Fruit fly (Drosophila melanogaster) whole organism, embryonic: Measurements from ENCODE around the gene Jhbp1.

ENCODE experiments used
- B-H1 ChIP-seq: fragments of 200-800 bp; sonication (Bioruptor generic); IDR thresholded peaks from 3 replicates; pipeline ENCODE4 v1.3.6; 2022; ENCODE audit warnings: missing biosample characterization, missing genetic modification characterization
- CG11247 ChIP-seq: fragments of 200-800 bp; sonication (Bioruptor generic); IDR thresholded peaks from 2 replicates; pipeline ENCODE4 v1.3.6; 2022; ENCODE audit warnings: missing biosample characterization, missing genetic modification characterization
- CG11504 ChIP-seq: fragments of 200-800 bp; sonication (Bioruptor generic); optimal IDR thresholded peaks from 3 replicates; lab custom pipeline; 2019; ENCODE audit warnings: missing biosample characterization, mild to moderate bottlenecking, missing genetic modification characterization, moderate library complexity
- CG11696 ChIP-seq: fragments of 200-800 bp; sonication (Bioruptor generic); IDR thresholded peaks from 2 replicates; pipeline ENCODE4 v1.3.6; 2022; ENCODE audit warnings: missing biosample characterization, missing genetic modification characterization
- CG12659 ChIP-seq: fragments of 200-800 bp; sonication (Bioruptor generic); optimal IDR thresholded peaks from 3 replicates; lab custom pipeline; 2017; ENCODE audit warnings: mild to moderate bottlenecking, missing biosample characterization, missing genetic modification reagents, missing genetic modification characterization
- CG12744 ChIP-seq: fragments of 200-800 bp; sonication (Bioruptor generic); optimal IDR thresholded peaks from 2 replicates; lab custom pipeline; 2016; ENCODE audit warnings: missing biosample characterization, missing genetic modification characterization
- CG13424 ChIP-seq: fragments of 200-800 bp; sonication (Bioruptor generic); optimal IDR thresholded peaks from 2 replicates; lab custom pipeline; 2019; ENCODE audit warnings: missing biosample characterization, mild to moderate bottlenecking, missing genetic modification characterization, moderate library complexity
- CG1602 ChIP-seq: fragments of 200-800 bp; sonication (Bioruptor generic); optimal IDR thresholded peaks from 3 replicates; lab custom pipeline; 2016; ENCODE audit warnings: missing biosample characterization, missing genetic modification characterization
- CG1792 ChIP-seq: fragments of 200-800 bp; sonication (Bioruptor generic); optimal IDR thresholded peaks from 2 replicates; lab custom pipeline; 2016; ENCODE audit warnings: missing biosample characterization, missing genetic modification characterization
- CG18262 ChIP-seq: fragments of 200-800 bp; optimal IDR thresholded peaks from 3 replicates; lab custom pipeline; 2019; ENCODE audit warnings: missing biosample characterization, mild to moderate bottlenecking, missing genetic modification characterization, moderate library complexity
- CG18619 ChIP-seq: fragments of 200-800 bp; sonication (Bioruptor generic); optimal IDR thresholded peaks from 3 replicates; lab custom pipeline; 2017; ENCODE audit warnings: missing biosample characterization, mild to moderate bottlenecking, missing genetic modification characterization
- CG2199 ChIP-seq: fragments of 200-800 bp; sonication (Bioruptor generic); IDR thresholded peaks from 3 replicates; pipeline ENCODE4 v1.3.6; 2022; ENCODE audit warnings: missing biosample characterization, missing genetic modification characterization
- CG2712 ChIP-seq: fragments of 200-800 bp; optimal IDR thresholded peaks from 3 replicates; lab custom pipeline; 2019; ENCODE audit warnings: missing biosample characterization, mild to moderate bottlenecking, missing genetic modification characterization, moderate library complexity
- CG5180 ChIP-seq: fragments of 200-800 bp; sonication (Bioruptor generic); optimal IDR thresholded peaks from 3 replicates; lab custom pipeline; 2017; ENCODE audit warnings: missing biosample characterization, missing genetic modification characterization, mild to moderate bottlenecking, moderate library complexity, missing genetic modification reagents
- CG6272 ChIP-seq: fragments of 200-800 bp; sonication (Bioruptor generic); IDR thresholded peaks from 2 replicates; pipeline ENCODE4 v1.3.6; 2022; ENCODE audit warnings: missing biosample characterization, missing genetic modification characterization
- CG7963 ChIP-seq: fragments of 200-800 bp; sonication (Bioruptor generic); IDR thresholded peaks from 3 replicates; pipeline ENCODE4 v1.3.6; 2022; ENCODE audit warnings: missing biosample characterization, missing genetic modification characterization; ENCODE audit not compliant: partially characterized antibody
- CG9215 ChIP-seq: fragments of 200-800 bp; sonication (Bioruptor generic); IDR thresholded peaks from 2 replicates; pipeline ENCODE4 v1.3.6; 2022; ENCODE audit warnings: missing biosample characterization, missing genetic modification characterization
- CTCF ChIP-seq: fragments of 200-800 bp; sonication (Bioruptor generic); optimal IDR thresholded peaks from 2 replicates; lab custom pipeline; 2017; ENCODE audit warnings: missing biosample characterization, mild to moderate bottlenecking, missing genetic modification characterization, moderate library complexity
- CrebB ChIP-seq: fragments of 200-800 bp; sonication (Bioruptor generic); optimal IDR thresholded peaks from 3 replicates; lab custom pipeline; 2018; ENCODE audit warnings: missing biosample characterization, mild to moderate bottlenecking, missing genetic modification characterization
- D19B ChIP-seq: fragments of 200-800 bp; sonication (Bioruptor generic); optimal IDR thresholded peaks from 2 replicates; lab custom pipeline; 2017; ENCODE audit warnings: missing biosample characterization, mild to moderate bottlenecking, missing genetic modification characterization
- Dbx ChIP-seq: fragments of 200-800 bp; sonication (Bioruptor generic); IDR thresholded peaks from 3 replicates; pipeline ENCODE4 v1.3.6; 2022; ENCODE audit warnings: missing biosample characterization, missing genetic modification characterization
- Doc2 ChIP-seq: fragments of 200-800 bp; sonication (Bioruptor generic); IDR thresholded peaks from 2 replicates; pipeline ENCODE4 v1.3.6; 2022; ENCODE audit warnings: missing biosample characterization, missing genetic modification characterization
- Elba2 ChIP-seq: fragments of 200-800 bp; sonication (Bioruptor generic); optimal IDR thresholded peaks from 3 replicates; lab custom pipeline; 2016; ENCODE audit warnings: missing biosample characterization, missing genetic modification characterization
- Ets97D ChIP-seq: fragments of 200-800 bp; sonication (Bioruptor generic); optimal IDR thresholded peaks from 3 replicates; lab custom pipeline; 2016; ENCODE audit warnings: missing biosample characterization, missing genetic modification characterization
- NC2α ChIP-seq: fragments of 200-800 bp; sonication (Bioruptor generic); optimal IDR thresholded peaks from 2 replicates; lab custom pipeline; 2016; ENCODE audit warnings: missing biosample characterization, missing genetic modification characterization
- Ptx1 ChIP-seq: fragments of 200-800 bp; sonication (Bioruptor generic); IDR thresholded peaks from 2 replicates; pipeline ENCODE4 v1.3.6; 2022; ENCODE audit warnings: missing biosample characterization, missing genetic modification characterization
- Scr ChIP-seq: fragments of 200-800 bp; sonication (Bioruptor generic); IDR thresholded peaks from 2 replicates; pipeline ENCODE4 v1.3.6; 2022; ENCODE audit warnings: missing biosample characterization, missing genetic modification characterization; ENCODE audit not compliant: partially characterized antibody
- Sox102F ChIP-seq: fragments of 200-800 bp; sonication (Bioruptor generic); optimal IDR thresholded peaks from 2 replicates; lab custom pipeline; 2018; ENCODE audit warnings: missing biosample characterization, mild to moderate bottlenecking, missing genetic modification characterization, moderate library complexity
- Ssrp ChIP-seq: fragments of 200-800 bp; sonication (Bioruptor generic); optimal IDR thresholded peaks from 2 replicates; lab custom pipeline; 2018; ENCODE audit warnings: missing biosample characterization, mild to moderate bottlenecking, missing genetic modification characterization, moderate library complexity
- Vsx1 ChIP-seq: fragments of 200-800 bp; sonication (Bioruptor generic); optimal IDR thresholded peaks from 2 replicates; lab custom pipeline; 2017; ENCODE audit warnings: missing biosample characterization, mild to moderate bottlenecking, missing genetic modification characterization, missing genetic modification reagents
- ase ChIP-seq: fragments of 200-800 bp; sonication (Bioruptor generic); IDR thresholded peaks from 3 replicates; pipeline ENCODE4 v1.3.6; 2022; ENCODE audit warnings: missing biosample characterization, missing genetic modification characterization
- bigmax ChIP-seq: fragments of 200-800 bp; sonication (Bioruptor generic); optimal IDR thresholded peaks from 2 replicates; lab custom pipeline; 2018; ENCODE audit warnings: missing biosample characterization, mild to moderate bottlenecking, missing genetic modification characterization
- br ChIP-seq: fragments of >200 bp; optimal IDR thresholded peaks from 2 replicates; lab custom pipeline; 2017
- croc ChIP-seq: fragments of 200-800 bp; sonication (Bioruptor generic); conservative IDR thresholded peaks from 3 replicates; pipeline ENCODE4 v1.3.6; 2022; ENCODE audit warnings: missing biosample characterization, missing genetic modification characterization
- dm ChIP-seq: fragments of 200-800 bp; sonication (Bioruptor generic); optimal IDR thresholded peaks from 3 replicates; lab custom pipeline; 2016; ENCODE audit warnings: missing biosample characterization, missing genetic modification characterization
- emc ChIP-seq: fragments of 200-800 bp; sonication (Bioruptor generic); optimal IDR thresholded peaks from 2 replicates; lab custom pipeline; 2016; ENCODE audit warnings: missing biosample characterization, missing genetic modification characterization
- en ChIP-seq: fragments of 200-800 bp; sonication (Bioruptor generic); optimal IDR thresholded peaks from 2 replicates; lab custom pipeline; 2016; ENCODE audit warnings: missing biosample characterization, missing genetic modification characterization
- gcm2 ChIP-seq: fragments of 200-800 bp; sonication (Bioruptor generic); optimal IDR thresholded peaks from 2 replicates; lab custom pipeline; 2016; ENCODE audit warnings: missing biosample characterization, missing genetic modification characterization
- inv ChIP-seq: fragments of 200-800 bp; sonication (Bioruptor generic); IDR thresholded peaks from 2 replicates; pipeline ENCODE4 v1.3.6; 2022; ENCODE audit warnings: missing biosample characterization, missing genetic modification characterization; ENCODE audit not compliant: partially characterized antibody
- lov ChIP-seq, 2 experiments: fragments of 200-800 bp in 1 of 2; fragments of >200 bp in 1 of 2; sonication (Bioruptor generic) in 1 of 2; IDR thresholded peaks in 1 of 2; optimal IDR thresholded peaks in 1 of 2; 2 replicates in 1 of 2; 3 replicates in 1 of 2; pipeline versions ENCODE4 v1.3.6 to Lab custom; 2017 to 2022; ENCODE audit warnings: missing biosample characterization in 1 of 2, missing genetic modification characterization in 1 of 2
- odd ChIP-seq: fragments of 200-800 bp; sonication (Bioruptor generic); optimal IDR thresholded peaks from 2 replicates; lab custom pipeline; 2017; ENCODE audit warnings: missing biosample characterization, mild to moderate bottlenecking, missing genetic modification characterization
- peb ChIP-seq: fragments of 200-800 bp; sonication (Bioruptor generic); IDR thresholded peaks from 2 replicates; pipeline ENCODE4 v1.3.6; 2022; ENCODE audit warnings: missing biosample characterization, missing genetic modification characterization
- pfk ChIP-seq: fragments of 200-800 bp; sonication (Bioruptor generic); optimal IDR thresholded peaks from 2 replicates; lab custom pipeline; 2018; ENCODE audit warnings: missing biosample characterization, mild to moderate bottlenecking, missing genetic modification characterization, moderate library complexity
- ro ChIP-seq: fragments of 200-800 bp; sonication (Bioruptor generic); IDR thresholded peaks from 2 replicates; pipeline ENCODE4 v1.3.6; 2022; ENCODE audit warnings: missing biosample characterization, missing genetic modification characterization
- sd ChIP-seq: fragments of 200-800 bp; sonication (Bioruptor generic); optimal IDR thresholded peaks from 3 replicates; lab custom pipeline; 2018; ENCODE audit warnings: missing biosample characterization, mild to moderate bottlenecking, missing genetic modification characterization, moderate library complexity
- so ChIP-seq: fragments of 200-800 bp; sonication (Bioruptor generic); IDR thresholded peaks from 3 replicates; pipeline ENCODE4 v1.3.6; 2022; ENCODE audit warnings: missing biosample characterization, missing genetic modification characterization
- stwl ChIP-seq: fragments of 200-800 bp; sonication (Bioruptor generic); optimal IDR thresholded peaks from 3 replicates; lab custom pipeline; 2018; ENCODE audit warnings: missing biosample characterization, mild to moderate bottlenecking, missing genetic modification characterization, moderate library complexity
- toy ChIP-seq: fragments of 200-800 bp; sonication (Bioruptor generic); IDR thresholded peaks from 2 replicates; pipeline ENCODE4 v1.3.6; 2022; ENCODE audit warnings: missing biosample characterization, missing genetic modification characterization
- trh ChIP-seq: fragments of 200-800 bp; sonication (Bioruptor generic); optimal IDR thresholded peaks from 2 replicates; lab custom pipeline; 2016; ENCODE audit warnings: missing biosample characterization, missing genetic modification characterization
- zf30C ChIP-seq: fragments of 200-800 bp; sonication (Bioruptor generic); optimal IDR thresholded peaks from 3 replicates; lab custom pipeline; 2018; ENCODE audit warnings: missing biosample characterization, mild to moderate bottlenecking, missing genetic modification characterization

Jhbp1 gene

dm6 chr3R:4997399-4998203 lies 32.4 kb downstream of the Jhbp1 start (continued):
- TF ChIP-seq CG2199 (GFP tag; lab: Robert Waterston, UW) = peak; percentile 86; the same call in 1 of the 3 replicates
- no peak for TF ChIP-seq CTCF (GFP tag; lab: Kevin White, UChicago)
- TF ChIP-seq CG1792 (GFP tag; lab: Kevin White, UChicago) = no peak
- TF ChIP-seq B-H1 (GFP tag; lab: Robert Waterston, UW) = no peak
- TF ChIP-seq br (lab: Kevin White, UChicago) = no peak
- TF ChIP-seq CG11247 (GFP tag; lab: Robert Waterston, UW) = no peak
- TF ChIP-seq CG5180 (GFP tag; lab: Kevin White, UChicago) = no peak
- TF ChIP-seq Ssrp = no peak
- no peak for TF ChIP-seq CG12744
- no peak for TF ChIP-seq zf30C
- TF ChIP-seq Elba2 = no peak
- no peak for TF ChIP-seq Dbx (GFP tag; lab: Robert Waterston, UW)
- TF ChIP-seq CG6272 = no peak
- TF ChIP-seq croc (GFP tag; lab: Robert Waterston, UW) = no peak; the same call in 2 of the 3 replicates
- TF ChIP-seq pfk (GFP tag; lab: Kevin White, UChicago) = no peak
- peak; percentile 27 for TF ChIP-seq CG1602 (GFP tag; lab: Kevin White, UChicago)
- TF ChIP-seq lov (optimal IDR thresholded peaks at IDR 0.05; lab: Kevin White, UChicago) = no peak
- no peak; the same call in 2 of the 3 replicates for TF ChIP-seq lov (GFP tag; IDR thresholded peaks at IDR 0.05; lab: Robert Waterston, UW)
- TF ChIP-seq D19B (GFP tag; lab: Kevin White, UChicago) = no peak
- TF ChIP-seq Ptx1 (GFP tag; lab: Robert Waterston, UW) = peak; percentile 43; the same call in 1 of the 2 replicates
- TF ChIP-seq CrebB = no peak
- TF ChIP-seq CG18262 (tag; lab: Kevin White, UChicago) = peak; percentile 56
- TF ChIP-seq en = no peak
- TF ChIP-seq inv (GFP tag; lab: Robert Waterston, UW) = no peak
- TF ChIP-seq CG2712 (tag; lab: Kevin White, UChicago) = peak; percentile 42
- no peak for TF ChIP-seq trh (GFP tag; lab: Kevin White, UChicago)
- TF ChIP-seq odd (GFP tag; lab: Kevin White, UChicago) = no peak
- TF ChIP-seq CG11696 (GFP tag; lab: Robert Waterston, UW) = no peak
- peak; percentile 34 for TF ChIP-seq Sox102F
- TF ChIP-seq toy (GFP tag; lab: Robert Waterston, UW) = no peak
- TF ChIP-seq CG18619 = no peak
- no peak for TF ChIP-seq dm (GFP tag; lab: Kevin White, UChicago)
- TF ChIP-seq CG9215 (GFP tag; lab: Robert Waterston, UW) = no peak
- TF ChIP-seq CG11504 (tag; lab: Kevin White, UChicago) = peak; percentile 41
- no peak for TF ChIP-seq emc
- no peak for TF ChIP-seq sd (tag; lab: Kevin White, UChicago)
- TF ChIP-seq stwl (tag; lab: Kevin White, UChicago) = no peak
- no peak for TF ChIP-seq so
- no peak for TF ChIP-seq Doc2
- TF ChIP-seq bigmax (GFP tag; lab: Kevin White, UChicago) = no peak
- no peak for TF ChIP-seq peb
- TF ChIP-seq ro (GFP tag; lab: Robert Waterston, UW) = no peak
- no peak for TF ChIP-seq Ets97D (GFP tag; lab: Kevin White, UChicago)
- no peak for TF ChIP-seq Vsx1 (GFP tag; lab: Kevin White, UChicago)
- no peak for TF ChIP-seq CG12659 (GFP tag; lab: Kevin White, UChicago)
- no peak for TF ChIP-seq CG13424
- TF ChIP-seq ase (GFP tag; lab: Robert Waterston, UW) = no peak
- no peak for TF ChIP-seq Scr (GFP tag; lab: Robert Waterston, UW)
- no peak for TF ChIP-seq gcm2
- no peak for TF ChIP-seq NC2α
- no peak for TF ChIP-seq CG7963 (GFP tag; lab: Robert Waterston, UW)
